Fruit fly (Drosophila melanogaster): ENCODE measurements around the gene CG31495.

CG31495 gene

dm6 chr3R:13806710-13807093, 33.0 kb downstream of the CG31495 start (continued):
- TF ChIP-seq net (GFP tag; optimal IDR thresholded peaks at IDR 0.05) = peak; percentile 67
- peak; percentile 32 for TF ChIP-seq spab (GFP tag; optimal IDR thresholded peaks at IDR 0.05)
- peak; percentile 68 for TF ChIP-seq achi (GFP tag; optimal IDR thresholded peaks at IDR 0.05)
- TF ChIP-seq Ets21C (GFP tag; optimal IDR thresholded peaks at IDR 0.05) = peak; percentile 21
- peak; percentile 68 for TF ChIP-seq esn (GFP tag; optimal IDR thresholded peaks at IDR 0.05)
- TF ChIP-seq CG8319 (GFP tag; optimal IDR thresholded peaks at IDR 0.05) = no peak
- TF ChIP-seq Met (GFP tag; optimal IDR thresholded peaks at IDR 0.05) = peak; percentile 55
- TF ChIP-seq CG10669 (GFP tag; optimal IDR thresholded peaks at IDR 0.05) = peak; percentile 23
- no peak for TF ChIP-seq CG1621 (tag; optimal IDR thresholded peaks at IDR 0.05)
- TF ChIP-seq Hr39 (GFP tag; optimal IDR thresholded peaks at IDR 0.05) = peak; percentile 49
- no peak for TF ChIP-seq vri (GFP tag; optimal IDR thresholded peaks at IDR 0.05)
- peak; percentile 62 for TF ChIP-seq Sox14 (GFP tag; optimal IDR thresholded peaks at IDR 0.05)
- TF ChIP-seq ss (GFP tag; optimal IDR thresholded peaks at IDR 0.05) = peak in 1 of 2 experiments; percentile 25
- peak in 1 of 2 experiments; percentile 86 for TF ChIP-seq salr (GFP tag; optimal IDR thresholded peaks at IDR 0.05)
- TF ChIP-seq Sox15 (GFP tag; optimal IDR thresholded peaks at IDR 0.05) = no peak
- peak; percentile 45 for TF ChIP-seq CG6792 (GFP tag; optimal IDR thresholded peaks at IDR 0.05)
- TF ChIP-seq Smox (GFP tag; optimal IDR thresholded peaks at IDR 0.05) = peak; percentile 44
- no peak for TF ChIP-seq Gug (GFP tag; IDR thresholded peaks at IDR 0.05)
- peak; percentile 84 for TF ChIP-seq CG4318 (GFP tag; optimal IDR thresholded peaks at IDR 0.05)
- no peak for TF ChIP-seq fd85E (GFP tag; optimal IDR thresholded peaks at IDR 0.05)
- peak; percentile 5 for TF ChIP-seq CG6808 (GFP tag; optimal IDR thresholded peaks at IDR 0.05)
- peak; percentile 70 for TF ChIP-seq Eip75B (GFP tag; optimal IDR thresholded peaks at IDR 0.05)
- TF ChIP-seq CG32006 (GFP tag; optimal IDR thresholded peaks at IDR 0.05) = peak; percentile 91
- peak; percentile 73 for TF ChIP-seq svp (GFP tag)
- TF ChIP-seq CG11902 (GFP tag; optimal IDR thresholded peaks at IDR 0.05) = peak; percentile 37
- TF ChIP-seq CG15336 (GFP tag; IDR thresholded peaks at IDR 0.05) = peak; percentile 65
- TF ChIP-seq CG6163 (GFP tag; IDR thresholded peaks at IDR 0.05) = peak; percentile 39; the same call in 1 of the 3 replicates
- TF ChIP-seq Hr38 (GFP tag; optimal IDR thresholded peaks at IDR 0.05) = no peak
- TF ChIP-seq lz (GFP tag; optimal IDR thresholded peaks at IDR 0.05) = peak; percentile 56
- TF ChIP-seq CG6854 (GFP tag; optimal IDR thresholded peaks at IDR 0.05) = no peak
- peak; percentile 43 for TF ChIP-seq Lpt (GFP tag; optimal IDR thresholded peaks at IDR 0.05)
- peak; percentile 59 for TF ChIP-seq dac (GFP tag; optimal IDR thresholded peaks at IDR 0.05)
- TF ChIP-seq CG10631 (GFP tag; optimal IDR thresholded peaks at IDR 0.05) = peak; percentile 55
- peak; percentile 75 for TF ChIP-seq CG8119 (GFP tag; IDR thresholded peaks at IDR 0.05)
- peak; percentile 87 for TF ChIP-seq Hr4 (GFP tag; optimal IDR thresholded peaks at IDR 0.05)
- no peak for TF ChIP-seq Eip93F (GFP tag; optimal IDR thresholded peaks at IDR 0.05)

DNA sequence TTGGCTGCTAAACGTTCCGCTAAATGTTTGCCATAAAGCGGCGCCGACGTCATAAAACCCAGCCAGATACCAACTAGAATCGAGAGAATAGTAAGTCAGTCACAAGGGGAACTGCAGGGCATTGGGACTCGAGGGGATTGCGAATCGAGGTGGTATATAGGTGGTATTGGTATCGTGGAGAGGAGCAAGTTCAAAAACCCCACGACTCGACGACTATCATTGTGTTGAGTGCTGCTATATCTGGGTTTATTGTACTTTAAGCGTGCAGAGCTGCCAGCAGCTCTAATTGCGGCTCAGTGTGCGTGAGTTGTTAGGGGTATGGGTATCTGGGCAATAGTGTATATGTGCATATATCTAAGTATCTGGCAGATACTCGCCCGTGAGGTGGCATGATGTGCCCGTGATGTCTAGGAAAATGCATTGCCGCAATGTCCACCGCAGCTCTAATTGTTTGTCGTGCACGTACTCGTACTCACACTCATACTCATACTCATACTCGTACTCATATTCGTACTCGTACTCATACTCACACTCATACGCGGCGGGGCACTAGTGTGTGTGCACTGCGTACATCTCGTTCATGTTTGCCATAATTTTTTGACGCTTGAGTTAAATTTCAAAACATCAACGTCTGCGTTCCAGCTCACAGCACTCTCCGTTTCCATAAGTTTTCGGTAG, 33.6 kb downstream of the CG31495 start:
- TF ChIP-seq svp (GFP tag) (peak; percentile 60), Lpt (GFP tag; optimal IDR thresholded peaks at IDR 0.05) (peak; percentile 14), Blimp-1 (GFP tag; optimal IDR thresholded peaks at IDR 0.05) (no peak), CG8319 (GFP tag; optimal IDR thresholded peaks at IDR 0.05) (no peak)

DNA sequence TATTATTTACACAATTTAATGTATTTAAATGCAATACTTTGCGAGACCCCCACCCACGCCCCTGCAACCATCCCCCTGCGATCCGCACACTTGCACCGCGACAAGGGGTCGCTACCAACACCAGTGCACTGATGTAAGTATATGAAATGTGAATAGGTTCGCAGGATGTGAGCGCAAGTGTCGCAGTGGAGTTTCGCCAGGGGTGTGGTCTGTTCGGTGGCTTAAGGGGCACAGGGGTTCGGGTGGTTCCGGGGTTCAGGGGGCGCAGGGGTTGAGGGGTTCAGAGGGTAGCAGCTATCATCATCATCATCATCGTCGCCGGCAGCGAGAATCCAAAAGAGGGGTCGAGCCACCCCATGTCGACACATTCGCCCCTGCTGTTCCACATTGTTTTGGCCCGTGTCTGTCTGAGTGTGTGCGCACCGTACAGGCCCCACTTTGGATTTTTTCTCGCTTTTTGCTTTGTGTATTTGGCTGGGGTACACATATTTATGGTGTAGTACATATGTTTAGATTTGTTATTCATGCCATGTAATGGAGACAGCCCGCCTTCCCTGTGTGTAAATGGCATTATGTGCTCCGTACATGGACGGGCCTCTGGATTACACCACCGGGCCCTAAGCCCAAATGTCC, 34.6 kb downstream of the CG31495 start:
- TF ChIP-seq CG6808 (GFP tag; optimal IDR thresholded peaks at IDR 0.05) = no peak
- no peak for TF ChIP-seq CG8319 (GFP tag; optimal IDR thresholded peaks at IDR 0.05)
- no peak for TF ChIP-seq cyc (GFP tag; optimal IDR thresholded peaks at IDR 0.05)
- TF ChIP-seq Hr38 (GFP tag; optimal IDR thresholded peaks at IDR 0.05) = no peak
- no peak for TF ChIP-seq Eip93F (GFP tag; optimal IDR thresholded peaks at IDR 0.05)
- TF ChIP-seq Ets21C (GFP tag; optimal IDR thresholded peaks at IDR 0.05) = no peak
- TF ChIP-seq Met (GFP tag; optimal IDR thresholded peaks at IDR 0.05) = no peak
- no peak for TF ChIP-seq svp (GFP tag)
- TF ChIP-seq OdsH (GFP tag; optimal IDR thresholded peaks at IDR 0.05) = no peak
- no peak for TF ChIP-seq ss (GFP tag; optimal IDR thresholded peaks at IDR 0.05)
- TF ChIP-seq CG10669 (GFP tag; optimal IDR thresholded peaks at IDR 0.05) = no peak
- TF ChIP-seq Smox (GFP tag; optimal IDR thresholded peaks at IDR 0.05) = no peak
- TF ChIP-seq vri (GFP tag; optimal IDR thresholded peaks at IDR 0.05) = no peak
- no peak for TF ChIP-seq Blimp-1 (GFP tag; optimal IDR thresholded peaks at IDR 0.05)
- no peak for TF ChIP-seq CG34406 (GFP tag; optimal IDR thresholded peaks at IDR 0.05)
- TF ChIP-seq pdm3 (GFP tag; optimal IDR thresholded peaks at IDR 0.05) = no peak
- no peak for TF ChIP-seq spab (GFP tag; optimal IDR thresholded peaks at IDR 0.05)
- TF ChIP-seq Lpt (GFP tag; optimal IDR thresholded peaks at IDR 0.05) = no peak
- no peak for TF ChIP-seq fkh (GFP tag; optimal IDR thresholded peaks at IDR 0.05)
